Worm (Caenorhabditis elegans): Measurements from ENCODE around the gene T05A1.5.

The T05A1.5 gene

DNA sequence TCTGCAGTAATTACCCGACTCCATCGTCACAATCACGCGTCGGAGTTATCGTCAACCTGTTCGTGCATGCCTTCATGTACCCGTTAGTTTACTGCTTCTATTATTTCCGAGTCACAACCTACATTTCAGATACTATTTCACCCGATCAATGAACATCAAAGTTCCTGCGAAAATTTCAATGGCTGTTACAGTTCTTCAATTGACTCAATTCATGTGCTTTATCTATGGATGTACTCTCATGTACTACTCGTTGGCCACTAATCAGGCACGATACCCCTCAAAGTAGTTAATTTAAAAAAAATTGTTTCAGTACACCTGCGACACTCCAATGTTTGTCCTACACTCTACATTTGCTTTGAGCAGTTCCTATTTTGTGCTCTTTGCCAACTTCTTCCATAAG is 15.3 kb upstream of the T05A1.5 start:
- TF ChIP-seq ref-1 (GFP tag; conservative IDR thresholded peaks at IDR 0.05): no peak
- no peak for TF ChIP-seq tab-1 (GFP tag; IDR thresholded peaks at IDR 0.05)
- no peak for TF ChIP-seq ztf-29 (GFP tag; IDR thresholded peaks at IDR 0.05)
- TF ChIP-seq T22C8.4 (GFP tag; IDR thresholded peaks at IDR 0.05): no peak
- TF ChIP-seq flt-1 (GFP tag; IDR thresholded peaks at IDR 0.05): no peak
- TF ChIP-seq cog-1 (tag; optimal IDR thresholded peaks at IDR 0.05): no peak

DNA sequence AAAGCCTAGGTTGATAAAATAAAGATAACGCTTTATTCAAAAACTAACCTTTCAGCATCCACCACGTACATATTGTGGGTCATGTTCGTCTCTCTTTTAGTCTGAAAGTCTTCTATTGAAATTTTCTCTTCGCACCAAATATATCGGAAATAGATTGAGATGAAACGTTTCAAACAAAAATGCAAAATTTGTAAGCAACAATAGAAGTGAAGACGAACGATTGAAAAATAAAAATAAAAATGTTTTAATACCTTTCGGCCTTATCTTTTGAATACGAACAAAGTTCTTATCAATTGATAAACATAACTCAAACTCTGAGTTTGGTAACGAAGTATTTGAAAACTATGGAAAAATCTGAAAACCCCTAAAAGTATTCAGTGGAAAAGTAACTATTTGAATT is 13.0 kb upstream of the T05A1.5 start, which contains the start of gene F56H11.2:
F56H11.2 (minus strand) TSS at position 101 of the 400 bp plus-strand sequence.
- TF ChIP-seq ref-1 (GFP tag; conservative IDR thresholded peaks at IDR 0.05) (no peak), klf-2 (GFP tag; conservative IDR thresholded peaks at IDR 0.05) (no peak), med-1 (GFP tag; optimal IDR thresholded peaks at IDR 0.05; ENCODE audit: insufficient read depth) (no peak), tab-1 (GFP tag; IDR thresholded peaks at IDR 0.05) (no peak), flt-1 (GFP tag; IDR thresholded peaks at IDR 0.05) (no peak), ztf-29 (GFP tag; IDR thresholded peaks at IDR 0.05) (no peak), ztf-23 (GFP tag; IDR thresholded peaks at IDR 0.05) (no peak), T22C8.4 (GFP tag; IDR thresholded peaks at IDR 0.05) (no peak), cog-1 (tag; optimal IDR thresholded peaks at IDR 0.05) (no peak)

DNA sequence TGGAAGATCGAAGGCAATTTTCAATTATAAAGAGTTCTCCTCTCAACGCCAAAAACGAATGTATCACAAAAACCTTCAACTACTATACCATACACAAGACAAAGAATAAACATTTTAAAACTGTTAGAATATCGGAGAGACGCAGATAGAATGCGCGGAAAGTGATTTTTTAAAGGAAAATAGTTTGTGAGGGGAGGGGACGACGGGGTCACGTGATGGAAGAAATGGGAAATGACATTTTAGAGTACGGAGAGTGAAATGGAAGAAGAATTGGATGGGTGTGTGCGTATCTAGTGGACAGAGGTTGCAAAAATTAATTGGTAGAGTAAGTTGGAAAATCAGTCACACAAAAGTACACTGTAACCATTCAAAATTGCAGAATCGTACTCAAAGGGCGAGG is 11.7 kb upstream of the T05A1.5 start:
- TF ChIP-seq med-1 (GFP tag; optimal IDR thresholded peaks at IDR 0.05; ENCODE audit: insufficient read depth): no peak
- no peak for TF ChIP-seq ztf-23 (GFP tag; IDR thresholded peaks at IDR 0.05)
- no peak for TF ChIP-seq cog-1 (tag; optimal IDR thresholded peaks at IDR 0.05)
- TF ChIP-seq tab-1 (GFP tag; IDR thresholded peaks at IDR 0.05): no peak
- TF ChIP-seq klf-2 (GFP tag; conservative IDR thresholded peaks at IDR 0.05): no peak
- TF ChIP-seq ztf-29 (GFP tag; IDR thresholded peaks at IDR 0.05): no peak
- TF ChIP-seq T22C8.4 (GFP tag; IDR thresholded peaks at IDR 0.05): no peak

DNA sequence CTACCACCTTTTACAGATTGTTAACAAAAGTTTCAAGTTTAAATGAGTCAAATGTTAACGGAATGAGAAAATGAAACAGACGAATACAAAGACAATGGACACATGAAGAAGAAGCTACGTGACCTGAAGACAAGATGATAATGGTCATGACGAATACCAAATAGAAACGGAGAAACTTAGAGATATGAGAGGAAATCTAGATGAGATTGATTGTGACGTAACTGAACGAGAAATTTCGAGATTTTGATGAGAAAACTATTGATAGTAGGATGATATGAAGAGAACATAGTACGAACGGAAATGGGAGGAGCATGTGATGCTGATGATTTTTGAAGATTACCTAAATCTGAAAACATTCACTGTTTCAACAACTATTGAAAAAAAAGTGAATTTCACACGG is 11.0 kb upstream of the T05A1.5 start:
- TF ChIP-seq ztf-23 (GFP tag; IDR thresholded peaks at IDR 0.05) (no peak), cog-1 (tag; optimal IDR thresholded peaks at IDR 0.05) (no peak), klf-2 (GFP tag; conservative IDR thresholded peaks at IDR 0.05) (no peak), T22C8.4 (GFP tag; IDR thresholded peaks at IDR 0.05) (no peak)

DNA sequence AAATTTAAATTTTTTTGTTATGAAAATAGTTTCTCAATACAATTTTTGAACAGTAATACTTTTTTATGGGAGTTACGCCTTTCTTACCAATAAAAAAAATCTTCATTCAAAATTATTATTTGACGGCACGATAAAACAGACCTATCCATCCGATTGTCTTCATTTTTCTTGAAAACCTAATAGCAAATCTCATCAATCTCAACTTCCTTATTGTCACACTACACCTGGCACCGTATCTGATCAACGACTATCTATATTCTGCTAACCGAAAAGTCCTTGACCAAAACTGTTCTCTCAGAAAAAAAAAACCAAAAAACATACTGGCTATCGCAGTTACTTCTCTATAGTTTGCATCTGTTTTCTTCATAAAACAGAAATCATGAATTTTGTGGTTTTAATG is 10.0 kb upstream of the T05A1.5 start:
- TF ChIP-seq T22C8.4 (GFP tag; IDR thresholded peaks at IDR 0.05) (no peak), med-1 (GFP tag; optimal IDR thresholded peaks at IDR 0.05; ENCODE audit: insufficient read depth) (no peak), ref-1 (GFP tag; conservative IDR thresholded peaks at IDR 0.05) (no peak), klf-2 (GFP tag; conservative IDR thresholded peaks at IDR 0.05) (no peak), flt-1 (GFP tag; IDR thresholded peaks at IDR 0.05) (no peak)

DNA sequence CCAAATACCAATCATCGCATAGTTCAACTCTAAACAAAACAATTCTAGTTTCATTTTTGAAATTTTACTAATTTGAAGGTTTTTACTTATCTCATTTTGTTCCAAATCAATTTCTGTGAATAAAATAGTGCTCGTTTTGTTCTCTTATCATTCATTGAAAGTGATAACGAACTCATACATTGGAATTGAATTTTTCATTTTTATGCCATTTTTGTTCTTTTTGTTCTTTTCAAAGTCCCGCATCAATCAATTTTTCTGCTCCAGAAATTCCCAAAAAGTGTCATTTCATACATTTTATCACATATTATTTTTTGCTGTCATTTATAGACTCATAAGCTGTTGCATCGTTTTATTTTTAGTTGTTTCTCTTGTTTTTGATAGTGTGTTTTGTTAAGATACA is 8.6 kb upstream of the T05A1.5 start:
- no peak for TF ChIP-seq ztf-29 (GFP tag; IDR thresholded peaks at IDR 0.05)
- TF ChIP-seq tab-1 (GFP tag; IDR thresholded peaks at IDR 0.05): no peak
- no peak for TF ChIP-seq med-1 (GFP tag; optimal IDR thresholded peaks at IDR 0.05; ENCODE audit: insufficient read depth)
- no peak for TF ChIP-seq T22C8.4 (GFP tag; IDR thresholded peaks at IDR 0.05)
- no peak for TF ChIP-seq ref-1 (GFP tag; conservative IDR thresholded peaks at IDR 0.05)
- TF ChIP-seq klf-2 (GFP tag; conservative IDR thresholded peaks at IDR 0.05): no peak
- TF ChIP-seq cog-1 (tag; optimal IDR thresholded peaks at IDR 0.05): no peak
- no peak for TF ChIP-seq flt-1 (GFP tag; IDR thresholded peaks at IDR 0.05)
- TF ChIP-seq ztf-23 (GFP tag; IDR thresholded peaks at IDR 0.05): no peak

DNA sequence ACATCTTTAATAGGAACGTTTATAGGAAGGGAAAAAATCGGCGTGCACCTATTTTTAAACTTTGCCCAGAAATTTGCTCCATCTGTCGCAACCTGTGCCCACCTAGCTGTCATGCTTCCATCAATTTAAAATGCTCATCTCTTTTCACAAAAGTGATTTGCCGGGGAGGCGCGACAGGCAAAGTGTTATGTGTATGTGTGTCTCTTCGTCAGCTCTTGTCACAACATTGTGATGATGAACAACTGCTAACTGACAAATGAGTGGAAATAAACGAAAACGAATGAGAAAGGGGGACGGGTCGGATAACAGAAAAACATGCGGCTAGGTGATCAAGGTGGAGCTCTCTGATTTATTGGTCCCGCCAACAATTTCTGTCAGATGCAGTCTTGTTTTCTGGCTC is 7.9 kb upstream of the T05A1.5 start:
- TF ChIP-seq tab-1 (GFP tag; IDR thresholded peaks at IDR 0.05): no peak
- TF ChIP-seq T22C8.4 (GFP tag; IDR thresholded peaks at IDR 0.05): no peak
- no peak for TF ChIP-seq klf-2 (GFP tag; conservative IDR thresholded peaks at IDR 0.05)
- TF ChIP-seq cog-1 (tag; optimal IDR thresholded peaks at IDR 0.05): no peak
- TF ChIP-seq med-1 (GFP tag; optimal IDR thresholded peaks at IDR 0.05; ENCODE audit: insufficient read depth): no peak
- no peak for TF ChIP-seq ref-1 (GFP tag; conservative IDR thresholded peaks at IDR 0.05)
- no peak for TF ChIP-seq ztf-29 (GFP tag; IDR thresholded peaks at IDR 0.05)
- TF ChIP-seq ztf-23 (GFP tag; IDR thresholded peaks at IDR 0.05): no peak
- no peak for TF ChIP-seq flt-1 (GFP tag; IDR thresholded peaks at IDR 0.05)

DNA sequence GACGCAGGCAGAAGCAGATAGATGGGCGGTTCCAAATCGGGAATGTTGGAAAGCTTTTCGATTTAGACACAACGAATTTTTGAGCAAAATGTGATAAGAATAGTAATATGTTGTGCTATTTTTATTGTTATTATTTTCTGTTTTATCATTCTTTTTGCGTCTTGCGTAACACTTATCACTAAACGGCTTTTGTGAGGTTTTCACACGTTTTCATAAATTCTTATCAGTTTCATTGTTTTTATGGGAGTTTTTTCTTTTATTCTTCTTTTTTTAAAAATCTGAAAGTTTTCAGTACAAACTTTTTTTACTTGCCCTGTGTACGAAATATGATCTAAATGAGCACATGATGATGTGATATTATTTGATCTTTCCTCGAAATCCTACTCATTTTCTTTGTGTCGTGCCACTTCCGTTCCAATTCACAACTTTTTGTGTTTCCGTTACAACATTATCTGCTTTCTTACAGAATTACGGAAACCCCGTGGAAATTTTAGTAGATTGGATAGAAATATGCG is 5.7 kb upstream of the T05A1.5 start, which contains the start of gene fbl-1:
fbl-1 (plus strand) TSS at position 465 of the 515 bp plus-strand sequence.
- TF ChIP-seq ref-1 (GFP tag; conservative IDR thresholded peaks at IDR 0.05): no peak
- TF ChIP-seq T22C8.4 (GFP tag; IDR thresholded peaks at IDR 0.05): no peak
- TF ChIP-seq med-1 (GFP tag; optimal IDR thresholded peaks at IDR 0.05; ENCODE audit: insufficient read depth): no peak
- no peak for TF ChIP-seq flt-1 (GFP tag; IDR thresholded peaks at IDR 0.05)
- TF ChIP-seq ztf-29 (GFP tag; IDR thresholded peaks at IDR 0.05): no peak
- TF ChIP-seq ztf-23 (GFP tag; IDR thresholded peaks at IDR 0.05): no peak
- TF ChIP-seq cog-1 (tag; optimal IDR thresholded peaks at IDR 0.05): no peak
- TF ChIP-seq tab-1 (GFP tag; IDR thresholded peaks at IDR 0.05): no peak
- no peak for TF ChIP-seq klf-2 (GFP tag; conservative IDR thresholded peaks at IDR 0.05)

DNA sequence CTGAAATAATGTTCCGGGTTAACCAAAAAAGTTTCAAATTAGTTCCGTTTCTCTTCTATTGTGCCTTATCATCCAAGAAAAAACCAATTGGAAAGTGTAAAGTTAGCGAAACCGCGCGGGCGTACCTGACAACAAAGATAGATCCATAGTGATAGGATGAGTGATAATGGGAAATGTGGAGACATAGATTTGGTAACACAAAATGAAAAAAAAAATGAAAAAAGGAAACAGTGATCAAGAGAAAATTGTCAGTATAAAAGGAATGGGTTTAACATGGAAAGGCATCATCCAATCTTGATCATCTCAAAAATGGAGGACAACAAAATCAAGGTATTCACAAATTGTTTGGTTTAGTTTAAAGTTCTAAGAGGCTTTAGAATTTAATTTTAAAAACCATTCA is 17.0 kb downstream of the T05A1.5 start, which contains the start of gene col-122:
col-122 (plus strand) TSS at position 301 of the 400 bp plus-strand sequence.
- no peak for TF ChIP-seq cog-1 (tag; optimal IDR thresholded peaks at IDR 0.05)
- TF ChIP-seq flt-1 (GFP tag; IDR thresholded peaks at IDR 0.05): no peak
- no peak for TF ChIP-seq tab-1 (GFP tag; IDR thresholded peaks at IDR 0.05)
- no peak for TF ChIP-seq med-1 (GFP tag; optimal IDR thresholded peaks at IDR 0.05; ENCODE audit: insufficient read depth)
- no peak for TF ChIP-seq ztf-23 (GFP tag; IDR thresholded peaks at IDR 0.05)
- TF ChIP-seq ref-1 (GFP tag; conservative IDR thresholded peaks at IDR 0.05): no peak
- TF ChIP-seq ztf-29 (GFP tag; IDR thresholded peaks at IDR 0.05): no peak
- no peak for TF ChIP-seq T22C8.4 (GFP tag; IDR thresholded peaks at IDR 0.05)
- no peak for TF ChIP-seq klf-2 (GFP tag; conservative IDR thresholded peaks at IDR 0.05)
